Fruit fly (Drosophila melanogaster) whole organism, embryonic: ENCODE measurements around the gene Pmm2.

Experiments
- Aef1 ChIP-seq: fragments of 200-800 bp; sonication (Bioruptor generic); IDR thresholded peaks from 3 replicates; pipeline ENCODE4 v1.3.6; 2022; ENCODE audit warnings: missing biosample characterization, missing genetic modification characterization
- Awh ChIP-seq: fragments of 200-800 bp; sonication (Bioruptor generic); IDR thresholded peaks from 2 replicates; pipeline ENCODE4, ENCODE4 v1.3.6; 2022; ENCODE audit warnings: missing biosample characterization, missing genetic modification characterization
- CG12391 ChIP-seq: fragments of 200-800 bp; sonication (Bioruptor generic); optimal IDR thresholded peaks from 3 replicates; lab custom pipeline; 2018; ENCODE audit warnings: missing biosample characterization, mild to moderate bottlenecking, missing genetic modification characterization, moderate library complexity
- CG13287 ChIP-seq: fragments of 200-800 bp; sonication (Bioruptor generic); IDR thresholded peaks from 2 replicates; pipeline ENCODE4 v1.3.6; 2022; ENCODE audit warnings: missing biosample characterization, missing genetic modification characterization; ENCODE audit not compliant: partially characterized antibody
- CG14050 ChIP-seq: fragments of 200-800 bp; sonication (Bioruptor generic); IDR thresholded peaks from 3 replicates; pipeline ENCODE4 v1.3.6; 2022; ENCODE audit warnings: missing biosample characterization, missing genetic modification characterization
- CG14710 ChIP-seq: fragments of 200-800 bp; sonication (Bioruptor generic); optimal IDR thresholded peaks from 3 replicates; lab custom pipeline; 2019; ENCODE audit warnings: missing biosample characterization, mild to moderate bottlenecking, missing genetic modification characterization, moderate library complexity
- CG15011 ChIP-seq: fragments of 200-800 bp; sonication (Bioruptor generic); optimal IDR thresholded peaks from 3 replicates; lab custom pipeline; 2018; ENCODE audit warnings: missing biosample characterization, mild to moderate bottlenecking, missing genetic modification characterization
- CG16813 ChIP-seq: fragments of 200-800 bp; sonication (Bioruptor generic); IDR thresholded peaks from 3 replicates; pipeline ENCODE4 v1.3.6; 2022; ENCODE audit warnings: missing biosample characterization, missing genetic modification characterization; ENCODE audit not compliant: partially characterized antibody
- CG17612 ChIP-seq: fragments of 200-800 bp; sonication (Bioruptor generic); IDR thresholded peaks from 2 replicates; pipeline ENCODE4 v1.3.6; 2022; ENCODE audit warnings: missing biosample characterization, missing genetic modification characterization
- CG18262 ChIP-seq: fragments of 200-800 bp; optimal IDR thresholded peaks from 3 replicates; lab custom pipeline; 2019; ENCODE audit warnings: missing biosample characterization, mild to moderate bottlenecking, missing genetic modification characterization, moderate library complexity
- CG3281 ChIP-seq: fragments of 200-800 bp; sonication (Bioruptor generic); optimal IDR thresholded peaks from 3 replicates; lab custom pipeline; 2017; ENCODE audit warnings: missing biosample characterization, mild to moderate bottlenecking, missing genetic modification characterization
- CG34224 ChIP-seq: fragments of 200-800 bp; sonication (Bioruptor generic); IDR thresholded peaks from 3 replicates; pipeline ENCODE4 v1.3.6; 2022; ENCODE audit warnings: missing biosample characterization, missing genetic modification characterization; ENCODE audit not compliant: partially characterized antibody
- CG3847 ChIP-seq: fragments of 200-800 bp; sonication (Bioruptor generic); IDR thresholded peaks from 2 replicates; pipeline ENCODE4 v1.3.6; 2022; ENCODE audit warnings: missing biosample characterization, missing genetic modification characterization
- CG4328 ChIP-seq: fragments of 200-800 bp; sonication (Bioruptor generic); optimal IDR thresholded peaks from 3 replicates; lab custom pipeline; 2017; ENCODE audit warnings: missing biosample characterization, missing genetic modification reagents, missing genetic modification characterization
- CG4360 ChIP-seq: fragments of 200-800 bp; sonication (Bioruptor generic); IDR thresholded peaks from 2 replicates; pipeline ENCODE4 v1.3.6; 2022; ENCODE audit warnings: missing biosample characterization, missing genetic modification characterization
- CG4707 ChIP-seq: fragments of 200-800 bp; sonication (Bioruptor generic); optimal IDR thresholded peaks from 2 replicates; lab custom pipeline; 2018; ENCODE audit warnings: missing biosample characterization, mild to moderate bottlenecking, missing genetic modification characterization, moderate library complexity
- CG5953 ChIP-seq: fragments of 200-800 bp; sonication (Bioruptor generic); IDR thresholded peaks from 2 replicates; pipeline ENCODE4 v1.3.6; 2022; ENCODE audit warnings: missing biosample characterization, missing genetic modification characterization
- CG6791 ChIP-seq: fragments of 200-800 bp; sonication (Bioruptor generic); IDR thresholded peaks from 3 replicates; pipeline ENCODE4 v1.3.6; 2022; ENCODE audit warnings: missing biosample characterization, missing genetic modification characterization; ENCODE audit not compliant: partially characterized antibody
- CG7271 ChIP-seq: fragments of 200-800 bp; sonication (Bioruptor generic); optimal IDR thresholded peaks from 2 replicates; lab custom pipeline; 2018; ENCODE audit warnings: missing biosample characterization, mild to moderate bottlenecking, missing genetic modification characterization, moderate library complexity
- CG8765 ChIP-seq: fragments of 200-800 bp; sonication (Bioruptor generic); IDR thresholded peaks from 2 replicates; pipeline ENCODE4 v1.3.6; 2022; ENCODE audit warnings: missing biosample characterization, missing genetic modification characterization
- Dbx ChIP-seq: fragments of 200-800 bp; sonication (Bioruptor generic); IDR thresholded peaks from 3 replicates; pipeline ENCODE4 v1.3.6; 2022; ENCODE audit warnings: missing biosample characterization, missing genetic modification characterization
- Doc3 ChIP-seq: fragments of 200-800 bp; sonication (Bioruptor generic); IDR thresholded peaks from 3 replicates; pipeline ENCODE4 v1.3.6; 2022; ENCODE audit warnings: missing biosample characterization, missing genetic modification characterization; ENCODE audit not compliant: partially characterized antibody
- HmgZ ChIP-seq: fragments of 200-800 bp; sonication (Bioruptor generic); optimal IDR thresholded peaks from 2 replicates; lab custom pipeline; 2018; ENCODE audit warnings: missing biosample characterization, mild to moderate bottlenecking, missing genetic modification characterization
- Mes4 ChIP-seq: fragments of 200-800 bp; sonication (Bioruptor generic); optimal IDR thresholded peaks from 2 replicates; lab custom pipeline; 2016; ENCODE audit warnings: missing biosample characterization, missing genetic modification characterization
- Sry-δ ChIP-seq: fragments of 200-800 bp; sonication (Bioruptor generic); optimal IDR thresholded peaks from 2 replicates; lab custom pipeline; 2016; ENCODE audit warnings: missing biosample characterization, missing genetic modification characterization
- Trl ChIP-seq, 3 experiments: fragments of >200 bp in 2 of 3; fragments of 200-800 bp in 1 of 3; sonication (Bioruptor generic) in 1 of 3; optimal IDR thresholded peaks; 2 replicates in 1 of 3; 3 replicates in 2 of 3; lab custom pipeline; 2016 to 2017; ENCODE audit warnings: missing biosample characterization in 1 of 3, missing genetic modification characterization in 1 of 3
- al ChIP-seq: fragments of 200-800 bp; sonication (Bioruptor generic); IDR thresholded peaks from 2 replicates; pipeline ENCODE4 v1.3.6; 2022; ENCODE audit warnings: missing biosample characterization, missing genetic modification characterization
- ara ChIP-seq: fragments of 200-800 bp; sonication (Bioruptor generic); IDR thresholded peaks from 2 replicates; pipeline ENCODE4 v1.3.6; 2022; ENCODE audit warnings: missing biosample characterization, missing genetic modification characterization
- ash1 ChIP-seq: fragments of 200-800 bp; sonication (Bioruptor generic); optimal IDR thresholded peaks from 2 replicates; lab custom pipeline; 2018; ENCODE audit warnings: missing biosample characterization, mild to moderate bottlenecking, missing genetic modification characterization
- ato ChIP-seq: fragments of 200-800 bp; sonication (Bioruptor generic); IDR thresholded peaks from 2 replicates; pipeline ENCODE4 v1.3.6; 2022; ENCODE audit warnings: missing biosample characterization, missing genetic modification characterization; ENCODE audit not compliant: partially characterized antibody
- corto ChIP-seq: fragments of 200-800 bp; sonication (Bioruptor generic); optimal IDR thresholded peaks from 2 replicates; lab custom pipeline; 2016; ENCODE audit warnings: missing biosample characterization, mild to moderate bottlenecking, missing genetic modification characterization, moderate library complexity
- cwo ChIP-seq: fragments of 200-800 bp; sonication (Bioruptor generic); optimal IDR thresholded peaks from 3 replicates; lab custom pipeline; 2017; ENCODE audit warnings: missing biosample characterization, missing genetic modification characterization, mild to moderate bottlenecking, moderate library complexity, missing genetic modification reagents
- dmrt11E ChIP-seq: fragments of 200-800 bp; sonication (Bioruptor generic); optimal IDR thresholded peaks from 3 replicates; lab custom pipeline; 2018; ENCODE audit warnings: missing biosample characterization, mild to moderate bottlenecking, missing genetic modification characterization, moderate library complexity
- en ChIP-seq: fragments of 200-800 bp; sonication (Bioruptor generic); optimal IDR thresholded peaks from 2 replicates; lab custom pipeline; 2016; ENCODE audit warnings: missing biosample characterization, missing genetic modification characterization
- gro ChIP-seq: fragments of 200-800 bp; sonication (Bioruptor generic); optimal IDR thresholded peaks from 2 replicates; lab custom pipeline; 2016; ENCODE audit warnings: missing biosample characterization, missing genetic modification characterization
- kni ChIP-seq: fragments of 200-800 bp; sonication (Bioruptor generic); optimal IDR thresholded peaks from 3 replicates; lab custom pipeline; 2017; ENCODE audit warnings: mild to moderate bottlenecking, missing biosample characterization, missing genetic modification reagents, missing genetic modification characterization
- nom ChIP-seq: fragments of 200-800 bp; sonication (Bioruptor generic); optimal IDR thresholded peaks from 2 replicates; lab custom pipeline; 2017; ENCODE audit warnings: missing biosample characterization, missing genetic modification characterization, mild to moderate bottlenecking, moderate library complexity, missing genetic modification reagents
- oc ChIP-seq: fragments of 200-800 bp; sonication (Bioruptor generic); optimal IDR thresholded peaks from 2 replicates; lab custom pipeline; 2018; ENCODE audit warnings: missing biosample characterization, mild to moderate bottlenecking, missing genetic modification characterization, moderate library complexity
- phol ChIP-seq: fragments of 200-800 bp; sonication (Bioruptor generic); optimal IDR thresholded peaks from 3 replicates; lab custom pipeline; 2018; ENCODE audit warnings: missing biosample characterization, mild to moderate bottlenecking, missing genetic modification characterization, moderate library complexity
- sd ChIP-seq: fragments of 200-800 bp; sonication (Bioruptor generic); optimal IDR thresholded peaks from 3 replicates; lab custom pipeline; 2018; ENCODE audit warnings: missing biosample characterization, mild to moderate bottlenecking, missing genetic modification characterization, moderate library complexity
- sens ChIP-seq: fragments of 200-800 bp; sonication (Bioruptor generic); peaks from one replicate; lab custom pipeline; 2016; ENCODE audit warnings: missing biosample characterization, missing genetic modification characterization
- sr ChIP-seq: fragments of 200-800 bp; sonication (Bioruptor generic); IDR thresholded peaks from 3 replicates; pipeline ENCODE4 v1.3.6; 2022; ENCODE audit warnings: missing biosample characterization, missing genetic modification characterization
- toy ChIP-seq: fragments of 200-800 bp; sonication (Bioruptor generic); IDR thresholded peaks from 2 replicates; pipeline ENCODE4 v1.3.6; 2022; ENCODE audit warnings: missing biosample characterization, missing genetic modification characterization
- vnd ChIP-seq: fragments of 200-800 bp; sonication (Bioruptor generic); IDR thresholded peaks from 3 replicates; pipeline ENCODE4 v1.3.6; 2022; ENCODE audit warnings: missing biosample characterization, missing genetic modification characterization; ENCODE audit not compliant: partially characterized antibody
- wek ChIP-seq: fragments of 200-800 bp; sonication (Bioruptor generic); optimal IDR thresholded peaks from 3 replicates; lab custom pipeline; 2018; ENCODE audit warnings: missing biosample characterization, mild to moderate bottlenecking, missing genetic modification characterization, moderate library complexity
- zen2 ChIP-seq: fragments of 200-800 bp; sonication (Bioruptor generic); IDR thresholded peaks from 3 replicates; pipeline ENCODE4 v1.3.6; 2022; ENCODE audit warnings: missing biosample characterization, missing genetic modification characterization; ENCODE audit not compliant: partially characterized antibody
- zf30C ChIP-seq: fragments of 200-800 bp; sonication (Bioruptor generic); optimal IDR thresholded peaks from 3 replicates; lab custom pipeline; 2018; ENCODE audit warnings: missing biosample characterization, mild to moderate bottlenecking, missing genetic modification characterization

Gene Pmm2

DNA sequence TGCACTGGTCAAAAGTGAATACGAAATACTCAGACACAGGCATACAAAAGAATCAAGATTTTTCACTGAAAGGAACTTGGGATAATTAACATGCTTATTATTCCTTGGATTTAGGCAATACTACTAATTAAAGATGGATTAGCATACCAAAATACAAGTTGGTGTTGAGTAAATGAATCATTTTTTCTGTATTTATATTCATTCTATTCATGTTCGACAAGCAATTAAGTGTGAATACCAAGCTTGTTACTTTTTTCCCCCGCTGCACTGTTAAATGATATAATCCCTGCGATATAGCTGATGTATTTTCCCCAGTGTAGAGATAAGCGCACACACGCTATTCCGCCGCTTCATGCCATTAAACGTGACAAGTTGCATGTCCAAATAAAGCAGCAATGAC lies 23.3 kb downstream of the Pmm2 start:
- TF ChIP-seq sens (peak; percentile 41), CG14710 (tag; lab: Kevin White, UChicago) (peak; percentile 1), phol (peak; percentile 15), CG5953 (GFP tag; lab: Robert Waterston, UW) (no peak)

- TF ChIP-seq ato (GFP tag; lab: Robert Waterston, UW) (no peak), Mes4 (GFP tag; lab: Kevin White, UChicago) (no peak), vnd (GFP tag; lab: Robert Waterston, UW) (no peak), CG3281 (GFP tag; lab: Kevin White, UChicago) (no peak), toy (GFP tag; lab: Robert Waterston, UW) (no peak)
These were observed 24.9 kb downstream of the Pmm2 start for dm6 chr3L:12559273-12559672.

DNA sequence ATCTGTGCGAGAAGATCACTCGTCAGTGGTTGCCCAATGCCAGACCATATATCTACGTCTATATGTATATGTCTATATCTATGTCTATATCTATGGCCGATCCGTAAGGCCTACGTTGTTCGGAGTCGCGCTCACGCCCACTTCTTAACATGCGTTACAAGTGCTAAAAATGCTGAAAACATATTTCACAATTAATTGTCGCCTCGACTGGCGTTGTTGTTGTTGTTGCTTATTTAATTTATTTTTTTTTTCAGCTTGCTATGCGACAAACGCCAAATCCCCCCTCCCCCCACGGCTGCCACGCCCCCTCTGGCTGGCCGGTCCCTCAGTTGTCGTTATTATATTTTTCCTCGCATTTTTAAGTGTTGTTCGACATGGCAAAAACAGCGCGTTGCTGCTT lies 29.9 kb downstream of the Pmm2 start:
- no peak for TF ChIP-seq zf30C (GFP tag; lab: Kevin White, UChicago)
- peak; percentile 32; the same call in 1 of the 2 replicates for TF ChIP-seq CG4360 (GFP tag; lab: Robert Waterston, UW)
- TF ChIP-seq Awh = no peak
- peak; percentile 61 for TF ChIP-seq ara (GFP tag; lab: Robert Waterston, UW)
- no peak for TF ChIP-seq CG12391 (tag; lab: Kevin White, UChicago)
- TF ChIP-seq kni (GFP tag; lab: Kevin White, UChicago) = no peak
- TF ChIP-seq HmgZ = no peak
- no peak for TF ChIP-seq CG34224
- TF ChIP-seq en (GFP tag; lab: Kevin White, UChicago) = no peak
- no peak for TF ChIP-seq cwo (GFP tag; lab: Kevin White, UChicago)
- no peak for TF ChIP-seq Doc3 (GFP tag; lab: Robert Waterston, UW)
- no peak for TF ChIP-seq al (GFP tag; lab: Robert Waterston, UW)
- TF ChIP-seq Aef1 (GFP tag; lab: Robert Waterston, UW) = no peak
- no peak for TF ChIP-seq corto (GFP tag; lab: Kevin White, UChicago)
- TF ChIP-seq gro (GFP tag; lab: Kevin White, UChicago) = no peak
- TF ChIP-seq CG14050 = no peak
- TF ChIP-seq CG15011 (GFP tag; lab: Kevin White, UChicago) = no peak
- TF ChIP-seq CG3847 = no peak
- no peak for TF ChIP-seq CG6791 (GFP tag; lab: Robert Waterston, UW)
- TF ChIP-seq zen2 (GFP tag; lab: Robert Waterston, UW) = no peak
- no peak for TF ChIP-seq CG4707
- no peak for TF ChIP-seq Sry-δ (GFP tag; lab: Kevin White, UChicago)
- peak; percentile 73 for TF ChIP-seq sd
- TF ChIP-seq sr (GFP tag; lab: Robert Waterston, UW) = peak; percentile 70; the same call in 2 of the 3 replicates
- TF ChIP-seq CG18262 (tag; lab: Kevin White, UChicago) = no peak
- TF ChIP-seq dmrt11E (tag; lab: Kevin White, UChicago) = no peak
- TF ChIP-seq CG7271 (tag; lab: Kevin White, UChicago) = no peak
- TF ChIP-seq CG17612 = no peak
- TF ChIP-seq ash1 (GFP tag; lab: Kevin White, UChicago) = no peak
- no peak for TF ChIP-seq wek
- no peak for TF ChIP-seq CG13287 (GFP tag; lab: Robert Waterston, UW)
- no peak for TF ChIP-seq CG16813
- no peak for TF ChIP-seq nom
- TF ChIP-seq CG4328 (GFP tag; lab: Kevin White, UChicago) = peak; percentile 37
- TF ChIP-seq Dbx = no peak
- TF ChIP-seq oc = no peak
- TF ChIP-seq Trl (optimal IDR thresholded peaks at IDR 0.05; lab: Kevin White, UChicago) = no peak
- no peak for TF ChIP-seq Trl (GFP tag; optimal IDR thresholded peaks at IDR 0.05; lab: Kevin White, UChicago)
- TF ChIP-seq CG8765 (GFP tag; lab: Robert Waterston, UW) = no peak
